Fruit fly (Drosophila melanogaster): ENCODE data around the gene CG16974.
A peak's percentile ranks its signal among the peaks of the same experiment; 100 is the strongest.

The CG16974 gene

DNA sequence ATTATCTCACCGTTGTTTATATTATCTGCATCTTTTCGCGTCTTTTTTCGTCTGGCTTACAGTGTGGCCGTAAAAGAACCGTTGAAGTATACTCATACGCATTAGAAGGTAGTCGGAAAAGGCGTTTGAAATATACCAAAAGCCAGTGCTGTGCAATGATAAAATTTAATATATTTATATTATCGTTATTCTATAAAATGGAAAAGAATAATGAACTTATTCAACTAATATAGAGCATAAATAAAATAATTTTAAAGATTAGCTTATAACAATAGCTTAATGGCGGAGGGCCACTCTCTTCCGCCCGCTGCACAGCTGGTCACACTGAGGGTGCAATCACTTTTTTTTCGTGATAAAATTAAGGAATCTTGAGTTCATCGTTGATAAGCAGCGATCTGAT lies at the start of gene CG16974, which contains the start of gene Edem2 (continued):
- TF ChIP-seq zf30C (GFP tag; optimal IDR thresholded peaks at IDR 0.05) (no peak), kay (GFP tag; optimal IDR thresholded peaks at IDR 0.05) (peak; percentile 49), tap (tag; optimal IDR thresholded peaks at IDR 0.05) (no peak), dmrt11E (tag; optimal IDR thresholded peaks at IDR 0.05) (peak; percentile 70), CG14860 (GFP tag; IDR thresholded peaks at IDR 0.05; ENCODE audit: partially characterized antibody) (no peak), odd (GFP tag; optimal IDR thresholded peaks at IDR 0.05) (no peak), CG10274 (GFP tag; optimal IDR thresholded peaks at IDR 0.05) (no peak), CG12236 (GFP tag; optimal IDR thresholded peaks at IDR 0.05) (no peak), scrt (GFP tag; optimal IDR thresholded peaks at IDR 0.05) (no peak), CG10462 (GFP tag; optimal IDR thresholded peaks at IDR 0.05) (peak; percentile 30), Scr (GFP tag; IDR thresholded peaks at IDR 0.05; ENCODE audit: partially characterized antibody) (peak; percentile 32), vnd (GFP tag; IDR thresholded peaks at IDR 0.05; ENCODE audit: partially characterized antibody) (no peak), CG7963 (GFP tag; IDR thresholded peaks at IDR 0.05; ENCODE audit: partially characterized antibody) (no peak), CG11696 (GFP tag; IDR thresholded peaks at IDR 0.05) (no peak), tx (GFP tag; optimal IDR thresholded peaks at IDR 0.05) (no peak), CG2889 (GFP tag; IDR thresholded peaks at IDR 0.05) (peak; percentile 40; the same call in 1 of the 3 replicates), CG7928 (GFP tag; optimal IDR thresholded peaks at IDR 0.05) (no peak), Camta (GFP tag; optimal IDR thresholded peaks at IDR 0.05) (peak; percentile 14), CG4854 (GFP tag; optimal IDR thresholded peaks at IDR 0.05) (peak; percentile 6), cg (GFP tag; optimal IDR thresholded peaks at IDR 0.05) (no peak), CG31224 (GFP tag; IDR thresholded peaks at IDR 0.05) (peak; percentile 72), mam (GFP tag; optimal IDR thresholded peaks at IDR 0.05) (peak; percentile 34), ftz-f1 (GFP tag; optimal IDR thresholded peaks at IDR 0.05) (peak; percentile 39), CG15514 (GFP tag; optimal IDR thresholded peaks at IDR 0.05) (no peak), kni (GFP tag; optimal IDR thresholded peaks at IDR 0.05) (no peak), lola (GFP tag; optimal IDR thresholded peaks at IDR 0.05) (peak in 1 of 3 experiments; percentile 66), ken (GFP tag; IDR thresholded peaks at IDR 0.05) (peak; percentile 79), CG11723 (GFP tag; optimal IDR thresholded peaks at IDR 0.05) (no peak), CG6791 (GFP tag; IDR thresholded peaks at IDR 0.05; ENCODE audit: partially characterized antibody) (no peak), org-1 (GFP tag; optimal IDR thresholded peaks at IDR 0.05) (no peak), CG7271 (tag; optimal IDR thresholded peaks at IDR 0.05) (peak; percentile 87), CG16815 (GFP tag; optimal IDR thresholded peaks at IDR 0.05) (peak; percentile 57), rib (GFP tag; IDR thresholded peaks at IDR 0.05) (peak; percentile 65), crol (GFP tag; IDR thresholded peaks at IDR 0.05) (no peak), CG30403 (GFP tag; optimal IDR thresholded peaks at IDR 0.05) (peak; percentile 88), Ravus (GFP tag; IDR thresholded peaks at IDR 0.05) (peak; percentile 13; the same call in 1 of the 2 replicates), gce (GFP tag; IDR thresholded peaks at IDR 0.05) (no peak), CG17328 (GFP tag; IDR thresholded peaks at IDR 0.05) (peak; percentile 70), Usf (GFP tag; optimal IDR thresholded peaks at IDR 0.05) (peak; percentile 3), unpg (GFP tag; optimal IDR thresholded peaks at IDR 0.05) (no peak), CG1647 (GFP tag; optimal IDR thresholded peaks at IDR 0.05) (peak; percentile 39), bcd (GFP tag; optimal IDR thresholded peaks at IDR 0.05) (peak; percentile 70), D19B (GFP tag; optimal IDR thresholded peaks at IDR 0.05) (no peak), CG30431 (GFP tag; optimal IDR thresholded peaks at IDR 0.05) (peak; percentile 4), run (tag; optimal IDR thresholded peaks at IDR 0.05) (no peak), CG4282 (GFP tag; optimal IDR thresholded peaks at IDR 0.05) (no peak), otp (GFP tag; IDR thresholded peaks at IDR 0.05) (0 out of 3 replicates have a peak, but pooled peaks have one; percentile 53), ac (GFP tag; optimal IDR thresholded peaks at IDR 0.05) (no peak), Vsx1 (GFP tag; optimal IDR thresholded peaks at IDR 0.05) (no peak), wek (GFP tag; optimal IDR thresholded peaks at IDR 0.05) (no peak)
